Fruit fly (Drosophila melanogaster) whole organism: ENCODE data around the gene jumu.

Experiments used
- CG8478 ChIP-seq: fragments of >200 bp; optimal IDR thresholded peaks from 2 replicates; lab custom pipeline; 2018; ENCODE audit warnings: inconsistent platforms
- Dll ChIP-seq: fragments of >200 bp; optimal IDR thresholded peaks from 2 replicates; lab custom pipeline; 2017
- EcR ChIP-seq, 2 experiments: fragments of >200 bp; optimal IDR thresholded peaks; 2 replicates each; lab custom pipeline; 2017; ENCODE audit warnings: missing biosample characterization in 2 of 2, missing genetic modification characterization in 2 of 2, missing genetic modification reagents in 2 of 2
- pan ChIP-seq: fragments of >200 bp; optimal IDR thresholded peaks from 2 replicates; lab custom pipeline; 2017
- psq ChIP-seq: fragments of >200 bp; optimal IDR thresholded peaks from 2 replicates; lab custom pipeline; 2017
- usp ChIP-seq: fragments of >200 bp; optimal IDR thresholded peaks from 2 replicates; lab custom pipeline; 2017; ENCODE audit warnings: missing biosample characterization, missing genetic modification characterization, mixed read lengths

The jumu gene

DNA sequence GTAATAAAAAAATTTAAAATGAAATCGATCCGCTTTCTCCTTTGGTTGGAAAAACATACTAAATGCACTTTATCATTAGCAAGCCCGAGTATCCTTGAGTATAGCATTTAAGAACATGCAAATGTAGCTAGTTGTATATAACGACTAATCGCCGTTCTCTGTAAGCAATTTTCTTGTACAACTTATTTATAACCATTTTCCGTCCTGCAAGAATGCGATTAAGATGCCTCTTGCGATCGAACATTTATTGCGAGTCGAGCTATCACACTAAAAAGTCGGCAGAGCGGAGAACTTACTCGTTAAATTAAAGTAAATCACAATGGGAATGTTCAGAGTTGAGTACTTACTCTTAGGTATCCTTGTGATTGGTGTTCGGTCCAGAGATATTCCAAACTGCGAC, 50.8 kb downstream of the jumu start, which contains the start of gene mthl11:
TSS of gene mthl11 (plus strand) at position 301 of the 400 bp plus-strand sequence.
- TF ChIP-seq usp (GFP tag; lab: Kevin White, UChicago) = no peak
- TF ChIP-seq Dll (lab: Kevin White, UChicago) = no peak
- no peak for TF ChIP-seq EcR (GFP tag; optimal IDR thresholded peaks at IDR 0.05; lab: Kevin White, UChicago)
- TF ChIP-seq pan (lab: Kevin White, UChicago) = no peak
- TF ChIP-seq CG8478 (lab: Kevin White, UChicago) = no peak
- TF ChIP-seq psq (lab: Kevin White, UChicago) = no peak

DNA sequence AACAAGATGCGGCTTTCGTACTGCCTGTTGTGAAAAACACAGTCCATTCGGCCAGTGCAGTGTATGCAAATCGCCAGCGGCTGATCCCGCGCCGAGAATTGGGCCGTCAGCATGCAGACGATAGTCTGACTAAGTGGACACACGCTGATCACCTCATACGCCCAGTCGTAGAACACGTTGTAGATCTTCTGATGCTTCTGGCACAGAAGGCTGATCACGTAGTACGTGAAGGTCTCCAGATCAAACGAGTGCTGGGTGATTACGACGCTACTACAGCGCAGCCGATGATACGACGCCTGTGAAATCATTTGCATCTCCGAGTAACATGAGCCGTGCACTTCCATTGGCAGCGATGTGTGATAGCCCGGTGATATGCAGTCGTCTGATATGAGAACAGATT, 54.0 kb downstream of the jumu start:
- TF ChIP-seq Dll (lab: Kevin White, UChicago) (no peak), psq (lab: Kevin White, UChicago) (no peak), EcR (GFP tag; optimal IDR thresholded peaks at IDR 0.05; lab: Kevin White, UChicago) (no peak), CG8478 (lab: Kevin White, UChicago) (no peak), usp (GFP tag; lab: Kevin White, UChicago) (no peak), pan (lab: Kevin White, UChicago) (no peak)

- no peak for TF ChIP-seq usp (GFP tag; lab: Kevin White, UChicago)
- no peak for TF ChIP-seq CG8478 (lab: Kevin White, UChicago)
- no peak for TF ChIP-seq psq (lab: Kevin White, UChicago)
- TF ChIP-seq Dll (lab: Kevin White, UChicago) = no peak
- no peak for TF ChIP-seq pan (lab: Kevin White, UChicago)
- no peak for TF ChIP-seq EcR (GFP tag; optimal IDR thresholded peaks at IDR 0.05; lab: Kevin White, UChicago)
Observed at dm6 chr3R:10407066-10407465, 57.1 kb downstream of the jumu start, which contains the start of gene CG6325. Gene CG6325, minus strand, starts transcription at chr3R:10407285.

DNA sequence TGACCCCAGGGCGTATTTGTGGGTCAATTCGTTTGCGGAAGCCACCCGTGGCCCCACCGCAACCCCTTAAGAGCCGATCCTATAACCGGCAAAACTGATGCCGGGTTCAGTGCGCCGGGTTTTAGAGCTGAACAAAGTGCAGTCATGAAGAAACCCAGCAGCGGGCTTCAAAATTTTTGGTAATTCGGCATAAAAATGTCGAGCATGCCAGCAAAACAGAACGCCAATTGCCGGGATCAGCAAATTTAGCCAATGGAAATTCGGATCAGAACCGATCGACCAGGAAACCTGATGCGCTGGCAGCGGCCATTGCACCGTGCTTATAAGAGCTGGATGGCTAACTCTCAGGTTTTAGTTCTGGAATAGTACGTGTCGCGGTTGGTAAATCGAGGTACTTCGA, 57.7 kb downstream of the jumu start:
- TF ChIP-seq CG8478 (lab: Kevin White, UChicago) (no peak), EcR (GFP tag; optimal IDR thresholded peaks at IDR 0.05; lab: Kevin White, UChicago) (no peak), pan (lab: Kevin White, UChicago) (no peak), Dll (lab: Kevin White, UChicago) (no peak), usp (GFP tag; lab: Kevin White, UChicago) (no peak), psq (lab: Kevin White, UChicago) (no peak)
